Worm (Caenorhabditis elegans): Measurements from ENCODE around the gene lipl-4.

Gene lipl-4

DNA sequence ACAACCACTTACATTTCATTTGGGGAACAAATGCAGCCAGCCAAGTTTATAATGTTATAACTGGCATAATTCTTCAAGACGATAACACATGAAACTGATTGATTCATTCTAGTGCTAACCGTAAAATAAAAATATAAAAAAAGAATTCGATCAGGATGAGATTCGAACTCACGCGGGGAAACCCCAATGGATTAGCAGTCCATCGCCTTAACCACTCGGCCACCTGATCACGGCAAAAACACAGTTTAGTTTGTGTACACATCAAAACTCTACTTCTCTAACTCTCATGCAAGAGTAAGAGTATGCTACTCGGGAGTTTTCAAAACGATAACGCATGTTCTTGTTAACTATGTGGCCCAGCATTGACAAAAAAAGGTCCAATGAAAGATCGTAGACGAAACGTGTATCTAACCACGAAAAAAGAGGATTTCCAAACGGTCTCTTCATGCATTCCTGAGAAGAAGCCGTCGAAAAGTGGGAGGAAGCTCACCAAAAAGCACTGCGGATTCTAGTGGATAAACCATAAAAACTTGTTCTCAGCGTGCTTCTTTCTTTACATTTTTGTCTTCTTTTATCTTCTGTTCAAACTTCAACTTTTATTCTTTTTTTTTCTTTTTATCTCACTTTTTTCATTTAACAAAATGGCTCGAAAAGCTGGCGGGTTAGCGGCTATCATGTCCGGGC is 1.9 kb downstream of the lipl-4 start, which contains the start of gene twk-10 (continued):
- TF ChIP-seq zfh-2 (GFP tag; conservative IDR thresholded peaks at IDR 0.05) = no peak
- TF ChIP-seq hlh-26 (GFP tag; conservative IDR thresholded peaks at IDR 0.05) = no peak
- no peak for TF ChIP-seq dpff-1 (tag; optimal IDR thresholded peaks at IDR 0.05)
- no peak for TF ChIP-seq ztf-26 (tag; optimal IDR thresholded peaks at IDR 0.05)
- TF ChIP-seq T26A5.8 (tag; optimal IDR thresholded peaks at IDR 0.05) = peak; percentile 8
- peak; percentile 86 for TF ChIP-seq rpc-1 (optimal IDR thresholded peaks at IDR 0.05)
- peak; percentile 93 for TF ChIP-seq rpc-1 (tag; optimal IDR thresholded peaks at IDR 0.05)
- peak; percentile 61 for TF ChIP-seq hmg-1.2 (GFP tag; IDR thresholded peaks at IDR 0.05)
- TF ChIP-seq madf-3 (GFP tag; IDR thresholded peaks at IDR 0.05) = 0 out of 2 replicates have a peak, but pooled peaks have one; percentile 55
- TF ChIP-seq rcor-1 (GFP tag; IDR thresholded peaks at IDR 0.05) = peak; percentile 52; the same call in 1 of the 2 replicates
- TF ChIP-seq lin-35 (GFP tag; optimal IDR thresholded peaks at IDR 0.05) = no peak
- 0 out of 2 replicates have a peak, but pooled peaks have one; percentile 47 for TF ChIP-seq cebp-2 (GFP tag; IDR thresholded peaks at IDR 0.05)
- TF ChIP-seq F49E8.2 (tag; optimal IDR thresholded peaks at IDR 0.05; ENCODE audit: insufficient read depth) = no peak
- TF ChIP-seq Y79H2A.3 (GFP tag; conservative IDR thresholded peaks at IDR 0.05) = no peak
- TF ChIP-seq cebp-1 (GFP tag; IDR thresholded peaks at IDR 0.05) = no peak
- no peak for TF ChIP-seq cebp-1 (tag; optimal IDR thresholded peaks at IDR 0.05)
- TF ChIP-seq F57C9.4 (tag; optimal IDR thresholded peaks at IDR 0.05) = no peak
- no peak for TF ChIP-seq mel-28 (tag; optimal IDR thresholded peaks at IDR 0.05; ENCODE audit: borderline replicate concordance)
- peak; percentile 53 for TF ChIP-seq D2030.7 (GFP tag; IDR thresholded peaks at IDR 0.05)
- no peak for TF ChIP-seq ama-1 (optimal IDR thresholded peaks at IDR 0.05)
- peak in 1 of 2 experiments; percentile 88 for TF ChIP-seq ama-1 (GFP tag; optimal IDR thresholded peaks at IDR 0.05)
- TF ChIP-seq egl-18 (GFP tag; IDR thresholded peaks at IDR 0.05) = no peak
- no peak for TF ChIP-seq gei-17 (GFP tag; optimal IDR thresholded peaks at IDR 0.05)
- no peak for TF ChIP-seq F52B5.7 (tag; optimal IDR thresholded peaks at IDR 0.05)
- TF ChIP-seq ets-4 (GFP tag; optimal IDR thresholded peaks at IDR 0.05) = peak; percentile 18
- TF ChIP-seq somi-1 (GFP tag; optimal IDR thresholded peaks at IDR 0.05) = no peak
- no peak for TF ChIP-seq nhr-120 (GFP tag; IDR thresholded peaks at IDR 0.05)
- TF ChIP-seq nfya-1 (tag; optimal IDR thresholded peaks at IDR 0.05; ENCODE audit: borderline replicate concordance, insufficient read depth) = no peak
- no peak for TF ChIP-seq repo-1 (tag; optimal IDR thresholded peaks at IDR 0.05)
- no peak for TF ChIP-seq ceh-27 (GFP tag; optimal IDR thresholded peaks at IDR 0.05)
- peak; percentile 32 for TF ChIP-seq snpc-3.4 (tag; optimal IDR thresholded peaks at IDR 0.05)
- TF ChIP-seq sptf-2 (GFP tag; optimal IDR thresholded peaks at IDR 0.05) = no peak
- TF ChIP-seq Y56A3A.18 (GFP tag; IDR thresholded peaks at IDR 0.05) = peak; percentile 77
- TF ChIP-seq lir-1 (GFP tag; conservative IDR thresholded peaks at IDR 0.05) = no peak
- TF ChIP-seq Y95B8A.8 (GFP tag; IDR thresholded peaks at IDR 0.05) = no peak
- TF ChIP-seq unc-130 (GFP tag; optimal IDR thresholded peaks at IDR 0.05) = no peak
- TF ChIP-seq attf-3 (GFP tag; conservative IDR thresholded peaks at IDR 0.05) = no peak
- no peak for TF ChIP-seq attf-6 (GFP tag; IDR thresholded peaks at IDR 0.05)
- TF ChIP-seq ztf-3 (GFP tag; optimal IDR thresholded peaks at IDR 0.05) = no peak
- TF ChIP-seq akir-1 (GFP tag; optimal IDR thresholded peaks at IDR 0.05) = no peak
- TF ChIP-seq lag-1 (GFP tag; IDR thresholded peaks at IDR 0.05) = no peak
- no peak for TF ChIP-seq let-526 (GFP tag; IDR thresholded peaks at IDR 0.05)
- peak; percentile 70 for TF ChIP-seq ZK185.1 (tag; optimal IDR thresholded peaks at IDR 0.05; ENCODE audit: poor library complexity, severe bottlenecking)
- no peak for TF ChIP-seq nhr-179 (tag; optimal IDR thresholded peaks at IDR 0.05)
- no peak for TF ChIP-seq ztf-22 (GFP tag; optimal IDR thresholded peaks at IDR 0.05)
- TF ChIP-seq snpc-4 (GFP tag; optimal IDR thresholded peaks at IDR 0.05) = peak; percentile 70
- peak in 1 of 4 experiments; percentile 35 for TF ChIP-seq snpc-4 (tag; optimal IDR thresholded peaks at IDR 0.05)
- no peak for TF ChIP-seq Y53F4B.3 (GFP tag; IDR thresholded peaks at IDR 0.05)
- TF ChIP-seq nhr-80 (tag; optimal IDR thresholded peaks at IDR 0.05) = peak; percentile 24

Data from whole organism, young adult.